Fruit fly (Drosophila melanogaster) whole organism, embryonic: ENCODE measurements around the gene CG9372.
A peak's percentile ranks its signal among the peaks of the same experiment; 100 is the strongest.

Source experiments
- Abd-B ChIP-seq: fragments of 200-800 bp; sonication (Bioruptor generic); optimal IDR thresholded peaks from 2 replicates; lab custom pipeline; 2018; ENCODE audit warnings: missing biosample characterization, mild to moderate bottlenecking, missing genetic modification characterization, moderate library complexity
- CG10321 ChIP-seq: fragments of 200-800 bp; sonication (Bioruptor generic); IDR thresholded peaks from 2 replicates; pipeline ENCODE4 v1.3.6; 2022; ENCODE audit warnings: missing biosample characterization, missing genetic modification characterization
- CG10543 ChIP-seq: fragments of 200-800 bp; sonication (Bioruptor generic); optimal IDR thresholded peaks from 3 replicates; lab custom pipeline; 2017; ENCODE audit warnings: missing biosample characterization, mild to moderate bottlenecking, missing genetic modification characterization, moderate library complexity
- CG11398 ChIP-seq: fragments of 200-800 bp; sonication (Bioruptor generic); optimal IDR thresholded peaks from 2 replicates; lab custom pipeline; 2016; ENCODE audit warnings: missing biosample characterization, missing genetic modification characterization
- CG1233 ChIP-seq: fragments of 200-800 bp; sonication (Bioruptor generic); optimal IDR thresholded peaks from 4 replicates; lab custom pipeline; 2018; ENCODE audit warnings: missing biosample characterization, mild to moderate bottlenecking, missing genetic modification characterization
- CG12769 ChIP-seq: fragments of 200-800 bp; sonication (Bioruptor generic); optimal IDR thresholded peaks from 2 replicates; lab custom pipeline; 2019; ENCODE audit warnings: missing biosample characterization, mild to moderate bottlenecking, missing genetic modification characterization, moderate library complexity
- CG13894 ChIP-seq: fragments of 200-800 bp; sonication (Bioruptor generic); optimal IDR thresholded peaks from 3 replicates; lab custom pipeline; 2018; ENCODE audit warnings: missing biosample characterization, mild to moderate bottlenecking, missing genetic modification characterization, moderate library complexity
- CG14441 ChIP-seq: fragments of 200-800 bp; sonication (Bioruptor generic); IDR thresholded peaks from 2 replicates; pipeline ENCODE4 v1.3.6; 2022; ENCODE audit warnings: missing biosample characterization, missing genetic modification characterization
- CG15601 ChIP-seq: fragments of 200-800 bp; sonication (Bioruptor generic); optimal IDR thresholded peaks from 3 replicates; lab custom pipeline; 2019; ENCODE audit warnings: missing biosample characterization, mild to moderate bottlenecking, missing genetic modification characterization, moderate library complexity
- CG1602 ChIP-seq: fragments of 200-800 bp; sonication (Bioruptor generic); optimal IDR thresholded peaks from 3 replicates; lab custom pipeline; 2016; ENCODE audit warnings: missing biosample characterization, missing genetic modification characterization
- CG16815 ChIP-seq: fragments of 200-800 bp; sonication (Bioruptor generic); optimal IDR thresholded peaks from 3 replicates; lab custom pipeline; 2017; ENCODE audit warnings: missing biosample characterization, mild to moderate bottlenecking, missing genetic modification characterization
- CG2889 ChIP-seq: fragments of 200-800 bp; sonication (Bioruptor generic); IDR thresholded peaks from 3 replicates; pipeline ENCODE4 v1.3.6; 2022; ENCODE audit warnings: missing biosample characterization, missing genetic modification characterization
- CG33213 ChIP-seq: fragments of 200-800 bp; sonication (Bioruptor generic); optimal IDR thresholded peaks from 3 replicates; lab custom pipeline; 2016; ENCODE audit warnings: missing biosample characterization, missing genetic modification characterization
- CG33557 ChIP-seq: fragments of 200-800 bp; sonication (Bioruptor generic); optimal IDR thresholded peaks from 2 replicates; lab custom pipeline; 2019; ENCODE audit warnings: missing biosample characterization, mild to moderate bottlenecking, missing genetic modification characterization, moderate library complexity
- CG3726 ChIP-seq: fragments of 200-800 bp; sonication (Bioruptor generic); IDR thresholded peaks from 3 replicates; pipeline ENCODE4, ENCODE4 v1.3.6; 2022; ENCODE audit warnings: missing biosample characterization, missing genetic modification characterization
- CG6254 ChIP-seq: fragments of 200-800 bp; sonication (Bioruptor generic); optimal IDR thresholded peaks from 3 replicates; lab custom pipeline; 2017; ENCODE audit warnings: mild to moderate bottlenecking, missing biosample characterization, missing genetic modification reagents, missing genetic modification characterization
- CG7556 ChIP-seq: fragments of 200-800 bp; sonication (Bioruptor generic); optimal IDR thresholded peaks from 2 replicates; lab custom pipeline; 2017; ENCODE audit warnings: missing biosample characterization, mild to moderate bottlenecking, missing genetic modification characterization
- CG8281 ChIP-seq: fragments of 200-800 bp; sonication (Bioruptor generic); optimal IDR thresholded peaks from 2 replicates; lab custom pipeline; 2018; ENCODE audit warnings: missing biosample characterization, mild to moderate bottlenecking, missing genetic modification characterization, moderate library complexity
- CG9817 ChIP-seq: fragments of 200-800 bp; sonication (Bioruptor generic); optimal IDR thresholded peaks from 2 replicates; lab custom pipeline; 2018; ENCODE audit warnings: missing biosample characterization, mild to moderate bottlenecking, missing genetic modification characterization, moderate library complexity
- D ChIP-seq, 2 experiments: fragments of 200-800 bp in 1 of 2; fragments of >200 bp in 1 of 2; sonication (Bioruptor generic) in 1 of 2; optimal IDR thresholded peaks; 2 replicates in 1 of 2; 3 replicates in 1 of 2; lab custom pipeline; 2017; ENCODE audit warnings: mild to moderate bottlenecking in 1 of 2, missing biosample characterization in 1 of 2, missing genetic modification characterization in 1 of 2, missing genetic modification reagents in 1 of 2
- Deaf1 ChIP-seq: fragments of 200-800 bp; optimal IDR thresholded peaks from 3 replicates; lab custom pipeline; 2019; ENCODE audit warnings: missing biosample characterization, mild to moderate bottlenecking, missing genetic modification characterization, moderate library complexity
- Dip3 ChIP-seq: fragments of 200-800 bp; sonication (Bioruptor generic); optimal IDR thresholded peaks from 3 replicates; lab custom pipeline; 2016; ENCODE audit warnings: missing biosample characterization, missing genetic modification characterization
- Dp ChIP-seq: fragments of 200-800 bp; sonication (Bioruptor generic); optimal IDR thresholded peaks from 2 replicates; lab custom pipeline; 2018; ENCODE audit warnings: missing biosample characterization, mild to moderate bottlenecking, missing genetic modification characterization, moderate library complexity
- H2.0 ChIP-seq: fragments of 200-800 bp; sonication (Bioruptor generic); IDR thresholded peaks from 2 replicates; pipeline ENCODE4 v1.3.6; 2022; ENCODE audit warnings: missing biosample characterization, missing genetic modification characterization
- Lpt ChIP-seq: fragments of >200 bp; optimal IDR thresholded peaks from 2 replicates; lab custom pipeline; 2018; ENCODE audit warnings: missing biosample characterization, missing genetic modification characterization
- Scr ChIP-seq: fragments of 200-800 bp; sonication (Bioruptor generic); IDR thresholded peaks from 2 replicates; pipeline ENCODE4 v1.3.6; 2022; ENCODE audit warnings: missing biosample characterization, missing genetic modification characterization; ENCODE audit not compliant: partially characterized antibody
- ap ChIP-seq: fragments of 200-800 bp; sonication (Bioruptor generic); IDR thresholded peaks from 2 replicates; pipeline ENCODE4 v1.3.6; 2022; ENCODE audit warnings: missing biosample characterization, missing genetic modification characterization
- bigmax ChIP-seq: fragments of 200-800 bp; sonication (Bioruptor generic); optimal IDR thresholded peaks from 2 replicates; lab custom pipeline; 2018; ENCODE audit warnings: missing biosample characterization, mild to moderate bottlenecking, missing genetic modification characterization
- btn ChIP-seq: fragments of 200-800 bp; sonication (Bioruptor generic); optimal IDR thresholded peaks from 2 replicates; lab custom pipeline; 2016; ENCODE audit warnings: missing biosample characterization, missing genetic modification characterization
- cg ChIP-seq: fragments of 200-800 bp; sonication (Bioruptor generic); optimal IDR thresholded peaks from 3 replicates; lab custom pipeline; 2019; ENCODE audit warnings: missing biosample characterization, mild to moderate bottlenecking, missing genetic modification characterization, moderate library complexity
- cwo ChIP-seq: fragments of 200-800 bp; sonication (Bioruptor generic); optimal IDR thresholded peaks from 3 replicates; lab custom pipeline; 2017; ENCODE audit warnings: missing biosample characterization, missing genetic modification characterization, mild to moderate bottlenecking, moderate library complexity, missing genetic modification reagents
- disco-r ChIP-seq: fragments of 200-800 bp; sonication (Bioruptor generic); optimal IDR thresholded peaks from 2 replicates; lab custom pipeline; 2016; ENCODE audit warnings: missing biosample characterization, missing genetic modification characterization
- dpn ChIP-seq, 2 experiments: fragments of 200-800 bp; sonication (Bioruptor generic); optimal IDR thresholded peaks; 3 replicates each; lab custom pipeline; 2016; ENCODE audit warnings: missing biosample characterization in 2 of 2, missing genetic modification characterization in 2 of 2
- fd3F ChIP-seq: fragments of 200-800 bp; sonication (Bioruptor generic); optimal IDR thresholded peaks from 2 replicates; lab custom pipeline; 2018; ENCODE audit warnings: missing biosample characterization, mild to moderate bottlenecking, missing genetic modification characterization, moderate library complexity
- gcm2 ChIP-seq: fragments of 200-800 bp; sonication (Bioruptor generic); optimal IDR thresholded peaks from 2 replicates; lab custom pipeline; 2016; ENCODE audit warnings: missing biosample characterization, missing genetic modification characterization
- h ChIP-seq: fragments of >200 bp; optimal IDR thresholded peaks from 2 replicates; lab custom pipeline; 2017
- her ChIP-seq: fragments of 200-800 bp; sonication (Bioruptor generic); optimal IDR thresholded peaks from 2 replicates; lab custom pipeline; 2016; ENCODE audit warnings: missing biosample characterization, missing genetic modification characterization
- jing ChIP-seq: fragments of 200-800 bp; sonication (Bioruptor generic); optimal IDR thresholded peaks from 2 replicates; lab custom pipeline; 2018; ENCODE audit warnings: missing biosample characterization, mild to moderate bottlenecking, missing genetic modification characterization
- nau ChIP-seq: fragments of 200-800 bp; sonication (Bioruptor generic); optimal IDR thresholded peaks from 3 replicates; lab custom pipeline; 2017; ENCODE audit warnings: missing biosample characterization, mild to moderate bottlenecking, missing genetic modification characterization, missing genetic modification reagents
- odd ChIP-seq: fragments of 200-800 bp; sonication (Bioruptor generic); optimal IDR thresholded peaks from 2 replicates; lab custom pipeline; 2017; ENCODE audit warnings: missing biosample characterization, mild to moderate bottlenecking, missing genetic modification characterization
- psq ChIP-seq: fragments of 200-800 bp; sonication (Bioruptor generic); optimal IDR thresholded peaks from 2 replicates; lab custom pipeline; 2017; ENCODE audit warnings: missing biosample characterization, missing genetic modification characterization
- pum ChIP-seq: fragments of 200-800 bp; sonication (Bioruptor generic); optimal IDR thresholded peaks from 2 replicates; lab custom pipeline; 2016; ENCODE audit warnings: missing biosample characterization, missing genetic modification characterization
- run ChIP-seq: fragments of 200-800 bp; sonication (Bioruptor generic); optimal IDR thresholded peaks from 3 replicates; lab custom pipeline; 2018; ENCODE audit warnings: missing biosample characterization, mild to moderate bottlenecking, missing genetic modification characterization
- sens ChIP-seq: fragments of 200-800 bp; sonication (Bioruptor generic); peaks from one replicate; lab custom pipeline; 2016; ENCODE audit warnings: missing biosample characterization, missing genetic modification characterization
- so ChIP-seq: fragments of 200-800 bp; sonication (Bioruptor generic); IDR thresholded peaks from 3 replicates; pipeline ENCODE4 v1.3.6; 2022; ENCODE audit warnings: missing biosample characterization, missing genetic modification characterization
- sug ChIP-seq: fragments of 200-800 bp; optimal IDR thresholded peaks from 2 replicates; lab custom pipeline; 2019; ENCODE audit warnings: missing biosample characterization, mild to moderate bottlenecking, missing genetic modification characterization, moderate library complexity
- wdn ChIP-seq: fragments of 200-800 bp; sonication (Bioruptor generic); IDR thresholded peaks from 2 replicates; pipeline ENCODE4 v1.3.6; 2022; ENCODE audit warnings: missing biosample characterization, missing genetic modification characterization
- zen ChIP-seq: fragments of 200-800 bp; sonication (Bioruptor generic); optimal IDR thresholded peaks from 3 replicates; lab custom pipeline; 2018; ENCODE audit warnings: missing biosample characterization, mild to moderate bottlenecking, missing genetic modification characterization, moderate library complexity
- zen2 ChIP-seq: fragments of 200-800 bp; sonication (Bioruptor generic); IDR thresholded peaks from 3 replicates; pipeline ENCODE4 v1.3.6; 2022; ENCODE audit warnings: missing biosample characterization, missing genetic modification characterization; ENCODE audit not compliant: partially characterized antibody
- zfh2 ChIP-seq: fragments of 200-800 bp; sonication (Bioruptor generic); optimal IDR thresholded peaks from 2 replicates; lab custom pipeline; 2016; ENCODE audit warnings: missing biosample characterization, missing genetic modification characterization

CG9372 gene

dm6 chr3L:19557996-19558375 is 48.0 kb upstream of the CG9372 start (continued):
- TF ChIP-seq run (tag; lab: Kevin White, UChicago) = no peak
- no peak for TF ChIP-seq CG33213 (GFP tag; lab: Kevin White, UChicago)
- TF ChIP-seq sens (GFP tag; lab: Kevin White, UChicago) = peak; percentile 69
- TF ChIP-seq CG15601 (tag; lab: Kevin White, UChicago) = no peak
- peak; percentile 84 for TF ChIP-seq Lpt
- TF ChIP-seq zen (tag; lab: Kevin White, UChicago) = no peak
- no peak for TF ChIP-seq cwo (GFP tag; lab: Kevin White, UChicago)
- TF ChIP-seq Dp = no peak
- no peak for TF ChIP-seq psq
- no peak for TF ChIP-seq CG11398 (GFP tag; lab: Kevin White, UChicago)
- TF ChIP-seq h (lab: Kevin White, UChicago) = no peak
- TF ChIP-seq CG2889 = no peak
- peak; percentile 85 for TF ChIP-seq CG12769
- no peak for TF ChIP-seq fd3F (GFP tag; lab: Kevin White, UChicago)
- peak; percentile 51 for TF ChIP-seq CG10543
- TF ChIP-seq CG33557 = no peak
- TF ChIP-seq D (optimal IDR thresholded peaks at IDR 0.05; lab: Kevin White, UChicago) = peak; percentile 85
- TF ChIP-seq D (GFP tag; optimal IDR thresholded peaks at IDR 0.05; lab: Kevin White, UChicago) = no peak
- TF ChIP-seq CG14441 (GFP tag; lab: Robert Waterston, UW) = no peak
- TF ChIP-seq jing (GFP tag; lab: Kevin White, UChicago) = no peak
- no peak for TF ChIP-seq bigmax (GFP tag; lab: Kevin White, UChicago)
- TF ChIP-seq CG1233 (GFP tag; lab: Kevin White, UChicago) = no peak
- no peak for TF ChIP-seq dpn (GFP tag; optimal IDR thresholded peaks at IDR 0.05; lab: Kevin White, UChicago)
- TF ChIP-seq zen2 (GFP tag; lab: Robert Waterston, UW) = no peak
- TF ChIP-seq CG13894 (tag; lab: Kevin White, UChicago) = peak; percentile 92
- TF ChIP-seq CG10321 = no peak
- TF ChIP-seq Dip3 (GFP tag; lab: Kevin White, UChicago) = no peak
- TF ChIP-seq zfh2 (GFP tag; lab: Kevin White, UChicago) = no peak
- TF ChIP-seq her (GFP tag; lab: Kevin White, UChicago) = no peak
- TF ChIP-seq CG16815 = no peak
- TF ChIP-seq odd = no peak
- no peak for TF ChIP-seq btn (GFP tag; lab: Kevin White, UChicago)
- TF ChIP-seq Abd-B (GFP tag; lab: Kevin White, UChicago) = no peak
- no peak for TF ChIP-seq ap (GFP tag; lab: Robert Waterston, UW)
- no peak for TF ChIP-seq CG8281 (tag; lab: Kevin White, UChicago)
- no peak for TF ChIP-seq CG3726 (GFP tag; lab: Robert Waterston, UW)
- no peak for TF ChIP-seq so (GFP tag; lab: Robert Waterston, UW)
- peak; percentile 64 for TF ChIP-seq Deaf1 (tag; lab: Kevin White, UChicago)
- TF ChIP-seq CG1602 (GFP tag; lab: Kevin White, UChicago) = no peak
- TF ChIP-seq gcm2 = no peak
- TF ChIP-seq CG6254 = no peak
- TF ChIP-seq CG9817 = no peak
- TF ChIP-seq wdn (GFP tag; lab: Robert Waterston, UW) = peak; percentile 5; the same call in 1 of the 2 replicates
- peak; percentile 68 for TF ChIP-seq cg (GFP tag; lab: Kevin White, UChicago)
- TF ChIP-seq H2.0 = no peak
- TF ChIP-seq sug = peak; percentile 21
- TF ChIP-seq CG7556 = no peak
- TF ChIP-seq disco-r (GFP tag; lab: Kevin White, UChicago) = no peak
- 0 out of 2 replicates have a peak, but pooled peaks have one; percentile 10 for TF ChIP-seq Scr (GFP tag; lab: Robert Waterston, UW)
- no peak for TF ChIP-seq nau
- no peak for TF ChIP-seq pum (GFP tag; lab: Kevin White, UChicago)
- TF ChIP-seq, all 482 proteins: peak for 17
